Worm (Caenorhabditis elegans) whole organism, late embryonic: ENCODE measurements around the gene pho-11.

Source experiments
- C38D4.7 ChIP-seq: fragments of 200-800 bp; sonication (Bioruptor generic); optimal IDR thresholded peaks from 2 replicates; lab custom pipeline; 2018; ENCODE audit warnings: mild to moderate bottlenecking, missing genetic modification characterization, moderate library complexity, missing compliant biosample characterization
- F13H6.1 ChIP-seq: sonication (generic microtip); optimal IDR thresholded peaks from 2 replicates; lab custom pipeline; 2016; ENCODE audit warnings: missing genetic modification characterization, missing compliant biosample characterization
- K09A11.1 ChIP-seq: sonication (generic microtip); optimal IDR thresholded peaks from 2 replicates; lab custom pipeline; 2017; ENCODE audit warnings: antibody characterized with exemption, mild to moderate bottlenecking, missing genetic modification characterization, missing compliant biosample characterization; ENCODE audit not compliant: insufficient read depth
- Y22D7AL.16 ChIP-seq: sonication (generic microtip); optimal IDR thresholded peaks from 2 replicates; lab custom pipeline; 2016; ENCODE audit warnings: missing genetic modification characterization, missing compliant biosample characterization
- ahr-1 ChIP-seq: sonication (generic microtip); optimal IDR thresholded peaks from 2 replicates; lab custom pipeline; 2016; ENCODE audit warnings: missing genetic modification characterization, missing compliant biosample characterization
- ama-1 ChIP-seq: fragments of 150-350 bp; optimal IDR thresholded peaks from 2 replicates; lab custom pipeline; 2014
- ceh-14 ChIP-seq: sonication (generic microtip); optimal IDR thresholded peaks from 2 replicates; lab custom pipeline; 2016; ENCODE audit warnings: missing genotype, missing genetic modification characterization, missing compliant biosample characterization
- ceh-18 ChIP-seq: sonication (generic microtip); optimal IDR thresholded peaks from 2 replicates; lab custom pipeline; 2016; ENCODE audit warnings: missing genetic modification characterization, missing compliant biosample characterization
- ceh-2 ChIP-seq: sonication (generic microtip); optimal IDR thresholded peaks from 2 replicates; lab custom pipeline; 2016; ENCODE audit warnings: missing genotype, missing genetic modification characterization, missing compliant biosample characterization
- ceh-22 ChIP-seq: sonication (generic microtip); optimal IDR thresholded peaks from 2 replicates; lab custom pipeline; 2017; ENCODE audit warnings: missing biosample characterization, missing genetic modification characterization
- ceh-24 ChIP-seq: sonication (generic microtip); optimal IDR thresholded peaks from 2 replicates; lab custom pipeline; 2016; ENCODE audit warnings: mild to moderate bottlenecking, missing genetic modification characterization, missing compliant biosample characterization
- ceh-45 ChIP-seq: fragments of 200-800 bp; sonication (Bioruptor generic); IDR thresholded peaks from 2 replicates; pipeline ENCODE4 v1.3.6; 2022; ENCODE audit warnings: missing genetic modification reagents, missing genetic modification characterization, missing compliant biosample characterization
- ceh-48 ChIP-seq: sonication (generic microtip); optimal IDR thresholded peaks from 2 replicates; lab custom pipeline; 2016; ENCODE audit warnings: missing genetic modification characterization, inconsistent platforms, missing compliant biosample characterization
- ceh-9 ChIP-seq: sonication (generic microtip); optimal IDR thresholded peaks from 2 replicates; lab custom pipeline; 2016; ENCODE audit warnings: mild to moderate bottlenecking, missing genetic modification characterization, inconsistent platforms, missing compliant biosample characterization
- dve-1 ChIP-seq: sonication (generic microtip); optimal IDR thresholded peaks from 2 replicates; lab custom pipeline; 2017; ENCODE audit warnings: antibody characterized with exemption, mild to moderate bottlenecking, missing genetic modification characterization, missing compliant biosample characterization
- elt-2 ChIP-seq: sonication (generic microtip); optimal IDR thresholded peaks from 2 replicates; lab custom pipeline; 2016; ENCODE audit warnings: missing genetic modification reagents, missing genetic modification characterization, missing compliant biosample characterization
- ets-4 ChIP-seq: sonication (generic microtip); optimal IDR thresholded peaks from 2 replicates; lab custom pipeline; 2016; ENCODE audit warnings: missing genetic modification characterization, missing compliant biosample characterization
- eyg-1 ChIP-seq: sonication (generic microtip); optimal IDR thresholded peaks from 2 replicates; lab custom pipeline; 2016; ENCODE audit warnings: missing genotype, missing genetic modification characterization, missing compliant biosample characterization
- fax-1 ChIP-seq: sonication (generic microtip); optimal IDR thresholded peaks from 2 replicates; lab custom pipeline; 2016; ENCODE audit warnings: missing genotype, missing genetic modification characterization, missing compliant biosample characterization
- fkh-10 ChIP-seq: fragments of 150-350 bp; optimal IDR thresholded peaks from 2 replicates; lab custom pipeline; 2014; ENCODE audit warnings: missing biosample characterization, missing genetic modification reagents, missing genetic modification characterization
- fkh-6 ChIP-seq: sonication (generic microtip); optimal IDR thresholded peaks from 2 replicates; lab custom pipeline; 2016; ENCODE audit warnings: missing genetic modification characterization, missing compliant biosample characterization
- gmeb-2 ChIP-seq: sonication (generic microtip); optimal IDR thresholded peaks from 2 replicates; lab custom pipeline; 2016; ENCODE audit warnings: missing genetic modification characterization, inconsistent platforms, missing compliant biosample characterization
- hlh-13 ChIP-seq: fragments of 200-800 bp; sonication (Bioruptor generic); optimal IDR thresholded peaks from 2 replicates; lab custom pipeline; 2018; ENCODE audit warnings: mild to moderate bottlenecking, missing genetic modification characterization, missing compliant biosample characterization
- hlh-8 ChIP-seq: sonication (generic microtip); optimal IDR thresholded peaks from 2 replicates; lab custom pipeline; 2016; ENCODE audit warnings: missing genotype, missing genetic modification characterization, missing compliant biosample characterization
- lim-6 ChIP-seq: sonication (generic microtip); optimal IDR thresholded peaks from 2 replicates; lab custom pipeline; 2016; ENCODE audit warnings: missing genetic modification characterization, missing compliant biosample characterization
- lin-11 ChIP-seq: fragments of 200-800 bp; sonication (Bioruptor generic); optimal IDR thresholded peaks from 2 replicates; lab custom pipeline; 2018; ENCODE audit warnings: mild to moderate bottlenecking, missing genetic modification characterization, missing compliant biosample characterization
- nfya-1 ChIP-seq: sonication (generic microtip); optimal IDR thresholded peaks from 2 replicates; lab custom pipeline; 2017; ENCODE audit warnings: missing genetic modification characterization, mild to moderate bottlenecking, missing compliant biosample characterization, antibody characterized with exemption, moderate library complexity
- nhr-11 ChIP-seq: fragments of 150-350 bp; optimal IDR thresholded peaks from 2 replicates; lab custom pipeline; 2014; ENCODE audit warnings: missing biosample characterization, missing genetic modification characterization
- nhr-232 ChIP-seq: sonication (generic microtip); optimal IDR thresholded peaks from 2 replicates; lab custom pipeline; 2016; ENCODE audit warnings: missing genetic modification characterization, missing compliant biosample characterization
- npax-4 ChIP-seq: sonication (generic microtip); optimal IDR thresholded peaks from 2 replicates; lab custom pipeline; 2016; ENCODE audit warnings: missing genetic modification characterization, missing compliant biosample characterization
- odd-2 ChIP-seq: sonication (generic microtip); optimal IDR thresholded peaks from 2 replicates; lab custom pipeline; 2017; ENCODE audit warnings: antibody characterized with exemption, mild to moderate bottlenecking, missing genetic modification characterization, missing compliant biosample characterization
- pqm-1 ChIP-seq: sonication (generic microtip); optimal IDR thresholded peaks from 2 replicates; lab custom pipeline; 2016; ENCODE audit warnings: missing genetic modification characterization, missing compliant biosample characterization
- rnt-1 ChIP-seq: sonication (generic microtip); optimal IDR thresholded peaks from 2 replicates; lab custom pipeline; 2016; ENCODE audit warnings: missing genetic modification characterization, missing compliant biosample characterization
- unc-3 ChIP-seq, 2 experiments: fragments of 200-800 bp in 1 of 2; sonication (Bioruptor generic) in 1 of 2; sonication (generic microtip) in 1 of 2; conservative IDR thresholded peaks in 1 of 2; optimal IDR thresholded peaks in 1 of 2; 2 replicates each; pipeline versions ENCODE4 v1.3.6 to Lab custom; 2016 to 2022; ENCODE audit warnings: missing compliant biosample characterization in 2 of 2, missing genetic modification characterization in 2 of 2, missing genetic modification reagents in 1 of 2
- unc-42 ChIP-seq: sonication (generic microtip); optimal IDR thresholded peaks from 2 replicates; lab custom pipeline; 2016; ENCODE audit warnings: missing genotype, missing genetic modification characterization, missing compliant biosample characterization
- unc-55 ChIP-seq: sonication (generic microtip); optimal IDR thresholded peaks from 2 replicates; lab custom pipeline; 2017; ENCODE audit warnings: missing biosample characterization, missing genetic modification reagents, missing genetic modification characterization
- unc-86 ChIP-seq: sonication (generic microtip); optimal IDR thresholded peaks from 2 replicates; lab custom pipeline; 2016; ENCODE audit warnings: missing genetic modification characterization, missing compliant biosample characterization
- zip-5 ChIP-seq: sonication (generic microtip); optimal IDR thresholded peaks from 2 replicates; lab custom pipeline; 2016; ENCODE audit warnings: missing genetic modification characterization, missing compliant biosample characterization

Gene pho-11

ce11 chrII:9891823-9892222 lies 39.8 kb upstream of the pho-11 start:
- no peak for TF ChIP-seq zip-5 (tag; lab: Kevin White, UChicago)
- TF ChIP-seq elt-2, result peak; percentile 81

- TF ChIP-seq ceh-24 (no peak), fkh-6 (tag; lab: Kevin White, UChicago) (no peak), elt-2 (no peak), hlh-8 (no peak), rnt-1 (no peak), lim-6 (tag; lab: Kevin White, UChicago) (no peak), unc-42 (tag; lab: Kevin White, UChicago) (peak; percentile 33), dve-1 (tag; lab: Kevin White, UChicago) (no peak), nhr-232 (tag; lab: Kevin White, UChicago) (no peak), nfya-1 (tag; lab: Kevin White, UChicago) (peak; percentile 73), odd-2 (tag; lab: Kevin White, UChicago) (no peak), K09A11.1 (tag; lab: Kevin White, UChicago) (no peak)
These were observed 39.2 kb upstream of the pho-11 start, which contains the start of gene C08H9.16 for ce11 chrII:9892409-9892808. C08H9.16 (plus strand) TSS chrII:9892778.

ce11 chrII:9894435-9894834 lies 37.2 kb upstream of the pho-11 start, which contains the start of gene F26C11.1:
F26C11.1 (plus strand) TSS chrII:9894735.
- TF ChIP-seq ceh-2 (no peak), Y22D7AL.16 (tag; lab: Kevin White, UChicago) (no peak), ceh-22 (tag; lab: Kevin White, UChicago) (no peak), rnt-1 (no peak), ceh-14 (tag; lab: Kevin White, UChicago) (no peak), fkh-6 (tag; lab: Kevin White, UChicago) (no peak), C38D4.7 (GFP tag; lab: Kevin White, UChicago) (no peak), fkh-10 (GFP tag; lab: Kevin White, UChicago) (no peak), unc-55 (GFP tag; lab: Kevin White, UChicago) (no peak), F13H6.1 (tag; lab: Kevin White, UChicago) (no peak), gmeb-2 (no peak), nhr-232 (tag; lab: Kevin White, UChicago) (no peak), unc-3 (GFP tag; conservative IDR thresholded peaks at IDR 0.05; lab: Robert Waterston, UW) (no peak), unc-3 (tag; optimal IDR thresholded peaks at IDR 0.05; lab: Kevin White, UChicago) (no peak)

ce11 chrII:9895173-9895572 lies 36.5 kb upstream of the pho-11 start:
- no peak for TF ChIP-seq ceh-9 (tag; lab: Kevin White, UChicago)
- TF ChIP-seq ceh-48, result no peak
- no peak for TF ChIP-seq unc-3 (GFP tag; conservative IDR thresholded peaks at IDR 0.05; lab: Robert Waterston, UW)
- TF ChIP-seq unc-3 (tag; optimal IDR thresholded peaks at IDR 0.05; lab: Kevin White, UChicago), result no peak
- TF ChIP-seq rnt-1, result no peak
- TF ChIP-seq ets-4 (tag; lab: Kevin White, UChicago), result no peak
- no peak for TF ChIP-seq unc-86 (tag; lab: Kevin White, UChicago)
- no peak for TF ChIP-seq fax-1 (tag; lab: Kevin White, UChicago)
- TF ChIP-seq nhr-11 (tag; lab: Kevin White, UChicago), result no peak
- TF ChIP-seq npax-4, result no peak
- TF ChIP-seq ahr-1, result no peak
- no peak for TF ChIP-seq dve-1 (tag; lab: Kevin White, UChicago)

ce11 chrII:9898744-9899143 lies 32.9 kb upstream of the pho-11 start:
- no peak for TF ChIP-seq eyg-1 (tag; lab: Kevin White, UChicago)
- TF ChIP-seq nfya-1 (tag; lab: Kevin White, UChicago), result no peak
- TF ChIP-seq pqm-1, result no peak
- TF ChIP-seq F13H6.1 (tag; lab: Kevin White, UChicago), result no peak
- TF ChIP-seq lim-6 (tag; lab: Kevin White, UChicago), result no peak
- TF ChIP-seq ceh-14 (tag; lab: Kevin White, UChicago), result no peak
- no peak for TF ChIP-seq ceh-18 (tag; lab: Kevin White, UChicago)
- no peak for TF ChIP-seq ceh-45 (GFP tag; lab: Robert Waterston, UW)
- TF ChIP-seq hlh-13 (GFP tag; lab: Kevin White, UChicago), result no peak
- TF ChIP-seq rnt-1, result no peak
- TF ChIP-seq ceh-2, result no peak
- no peak for TF ChIP-seq fkh-10 (GFP tag; lab: Kevin White, UChicago)
- no peak for TF ChIP-seq lin-11 (tag; lab: Kevin White, UChicago)
- no peak for TF ChIP-seq elt-2
- no peak for TF ChIP-seq ama-1 (lab: Kevin White, UChicago)
- TF ChIP-seq ahr-1, result no peak
- TF ChIP-seq, all 69 proteins: peak for 0
